Fruit fly (Drosophila melanogaster): Measurements from ENCODE around the gene CG8010.

CG8010 gene

dm6 chrX:19278395-19278794, 9.7 kb upstream of the CG8010 start:
- TF ChIP-seq acj6 (GFP tag; optimal IDR thresholded peaks at IDR 0.05) (no peak), CG3919 (GFP tag; optimal IDR thresholded peaks at IDR 0.05) (no peak), CG34406 (GFP tag; optimal IDR thresholded peaks at IDR 0.05) (no peak), CG3032 (tag; optimal IDR thresholded peaks at IDR 0.05) (no peak), Eip75B (GFP tag; optimal IDR thresholded peaks at IDR 0.05) (no peak), CG31627 (GFP tag; optimal IDR thresholded peaks at IDR 0.05) (no peak), CG32006 (GFP tag; optimal IDR thresholded peaks at IDR 0.05) (no peak), ss (GFP tag; optimal IDR thresholded peaks at IDR 0.05) (no peak), Sox14 (GFP tag; optimal IDR thresholded peaks at IDR 0.05) (no peak), Smox (GFP tag; optimal IDR thresholded peaks at IDR 0.05) (no peak), Gug (GFP tag; IDR thresholded peaks at IDR 0.05) (no peak), Sox102F (GFP tag; optimal IDR thresholded peaks at IDR 0.05) (no peak)

- TF ChIP-seq Blimp-1 (GFP tag; optimal IDR thresholded peaks at IDR 0.05), result no peak
- TF ChIP-seq Eip78C (GFP tag), result peak; percentile 34
These were observed 7.9 kb upstream of the CG8010 start, which contains the start of the genes CG32537 and CG32536 for dm6 chrX:19276489-19277117. Gene CG32537 (minus strand): TSS chrX:19276539. Gene CG32536 (minus strand): TSS chrX:19276898.

- TF ChIP-seq lz (GFP tag; optimal IDR thresholded peaks at IDR 0.05) (no peak), CG10669 (GFP tag; optimal IDR thresholded peaks at IDR 0.05) (no peak), CG34406 (GFP tag; optimal IDR thresholded peaks at IDR 0.05) (no peak), ss (GFP tag; optimal IDR thresholded peaks at IDR 0.05) (no peak), acj6 (GFP tag; optimal IDR thresholded peaks at IDR 0.05) (no peak), fd85E (GFP tag; optimal IDR thresholded peaks at IDR 0.05) (no peak), OdsH (GFP tag; optimal IDR thresholded peaks at IDR 0.05) (no peak), pdm3 (GFP tag; optimal IDR thresholded peaks at IDR 0.05) (no peak), CG7368 (GFP tag; optimal IDR thresholded peaks at IDR 0.05) (no peak), CG11294 (GFP tag; IDR thresholded peaks at IDR 0.05) (no peak), CG32006 (GFP tag; optimal IDR thresholded peaks at IDR 0.05) (no peak), CG1621 (tag; optimal IDR thresholded peaks at IDR 0.05) (no peak), Met (GFP tag; optimal IDR thresholded peaks at IDR 0.05) (no peak), dac (GFP tag; optimal IDR thresholded peaks at IDR 0.05) (no peak), CG6792 (GFP tag; optimal IDR thresholded peaks at IDR 0.05) (no peak)
These were observed 2.8 kb downstream of the CG8010 start for dm6 chrX:19265802-19266479.

dm6 chrX:19264396-19264795, 4.3 kb downstream of the CG8010 start:
- no peak for TF ChIP-seq vri (GFP tag; optimal IDR thresholded peaks at IDR 0.05)
- no peak for TF ChIP-seq CG10669 (GFP tag; optimal IDR thresholded peaks at IDR 0.05)
- no peak for TF ChIP-seq fd59A (GFP tag; optimal IDR thresholded peaks at IDR 0.05)
- TF ChIP-seq CG34406 (GFP tag; optimal IDR thresholded peaks at IDR 0.05), result no peak
- TF ChIP-seq lz (GFP tag; optimal IDR thresholded peaks at IDR 0.05), result no peak
- TF ChIP-seq pdm3 (GFP tag; optimal IDR thresholded peaks at IDR 0.05), result no peak
- TF ChIP-seq CG6276 (GFP tag; optimal IDR thresholded peaks at IDR 0.05), result no peak
- TF ChIP-seq CG11294 (GFP tag; IDR thresholded peaks at IDR 0.05), result no peak
- TF ChIP-seq fd85E (GFP tag; optimal IDR thresholded peaks at IDR 0.05), result no peak
- no peak for TF ChIP-seq Hr4 (GFP tag; optimal IDR thresholded peaks at IDR 0.05)
- TF ChIP-seq CG11762 (GFP tag; optimal IDR thresholded peaks at IDR 0.05; ENCODE audit: insufficient read depth), result no peak
- TF ChIP-seq CG3032 (tag; optimal IDR thresholded peaks at IDR 0.05), result no peak
- no peak for TF ChIP-seq dac (GFP tag; optimal IDR thresholded peaks at IDR 0.05)
- no peak for TF ChIP-seq salr (GFP tag; optimal IDR thresholded peaks at IDR 0.05)
- TF ChIP-seq CG11902 (GFP tag; optimal IDR thresholded peaks at IDR 0.05), result no peak

dm6 chrX:19262553-19262952, 6.1 kb downstream of the CG8010 start:
- TF ChIP-seq CG3032 (tag; optimal IDR thresholded peaks at IDR 0.05) (peak; percentile 15), esn (GFP tag; optimal IDR thresholded peaks at IDR 0.05) (peak; percentile 21), CG8119 (GFP tag; IDR thresholded peaks at IDR 0.05) (peak; percentile 54; the same call in 2 of the 3 replicates), eg (GFP tag; IDR thresholded peaks at IDR 0.05) (peak; percentile 42; the same call in 2 of the 3 replicates), CG32006 (GFP tag; optimal IDR thresholded peaks at IDR 0.05) (peak; percentile 48), CG6808 (GFP tag; optimal IDR thresholded peaks at IDR 0.05) (no peak), Ets96B (tag; optimal IDR thresholded peaks at IDR 0.05) (peak; percentile 30), CG15336 (GFP tag; IDR thresholded peaks at IDR 0.05) (peak; percentile 57; the same call in 1 of the 2 replicates), Eip78C (GFP tag) (peak; percentile 68), Sox15 (GFP tag; optimal IDR thresholded peaks at IDR 0.05) (no peak), achi (GFP tag; optimal IDR thresholded peaks at IDR 0.05) (peak; percentile 11), CG6854 (GFP tag; optimal IDR thresholded peaks at IDR 0.05) (no peak)

All from whole organism, prepupa.